Fruit fly (Drosophila melanogaster) whole organism, embryonic: Measurements from ENCODE around the gene CG4004.
A peak's percentile ranks its signal among the peaks of the same experiment; 100 is the strongest.

Source experiments
- Atf-2 ChIP-seq: fragments of 200-800 bp; sonication (Bioruptor generic); optimal IDR thresholded peaks from 2 replicates; lab custom pipeline; 2016; ENCODE audit warnings: missing biosample characterization, missing genetic modification characterization
- Awh ChIP-seq: fragments of 200-800 bp; sonication (Bioruptor generic); IDR thresholded peaks from 2 replicates; pipeline ENCODE4, ENCODE4 v1.3.6; 2022; ENCODE audit warnings: missing biosample characterization, missing genetic modification characterization
- CG10209 ChIP-seq: fragments of 200-800 bp; sonication (Bioruptor generic); optimal IDR thresholded peaks from 3 replicates; lab custom pipeline; 2017; ENCODE audit warnings: missing biosample characterization, mild to moderate bottlenecking, missing genetic modification characterization, missing genetic modification reagents
- CG10366 ChIP-seq: fragments of 200-800 bp; sonication (Bioruptor generic); IDR thresholded peaks from 2 replicates; pipeline ENCODE4 v1.3.6; 2022; ENCODE audit warnings: missing biosample characterization, missing genetic modification characterization
- CG1233 ChIP-seq: fragments of 200-800 bp; sonication (Bioruptor generic); optimal IDR thresholded peaks from 4 replicates; lab custom pipeline; 2018; ENCODE audit warnings: missing biosample characterization, mild to moderate bottlenecking, missing genetic modification characterization
- CG13424 ChIP-seq: fragments of 200-800 bp; sonication (Bioruptor generic); optimal IDR thresholded peaks from 2 replicates; lab custom pipeline; 2019; ENCODE audit warnings: missing biosample characterization, mild to moderate bottlenecking, missing genetic modification characterization, moderate library complexity
- CG15269 ChIP-seq: fragments of 200-800 bp; sonication (Bioruptor generic); optimal IDR thresholded peaks from 2 replicates; lab custom pipeline; 2018; ENCODE audit warnings: missing biosample characterization, mild to moderate bottlenecking, missing genetic modification characterization, moderate library complexity
- CG15514 ChIP-seq: fragments of 200-800 bp; sonication (Bioruptor generic); optimal IDR thresholded peaks from 3 replicates; lab custom pipeline; 2017; ENCODE audit warnings: missing biosample characterization, missing genetic modification characterization, mild to moderate bottlenecking, moderate library complexity, missing genetic modification reagents
- CG1602 ChIP-seq: fragments of 200-800 bp; sonication (Bioruptor generic); optimal IDR thresholded peaks from 3 replicates; lab custom pipeline; 2016; ENCODE audit warnings: missing biosample characterization, missing genetic modification characterization
- CG16813 ChIP-seq: fragments of 200-800 bp; sonication (Bioruptor generic); IDR thresholded peaks from 3 replicates; pipeline ENCODE4 v1.3.6; 2022; ENCODE audit warnings: missing biosample characterization, missing genetic modification characterization; ENCODE audit not compliant: partially characterized antibody
- CG16815 ChIP-seq: fragments of 200-800 bp; sonication (Bioruptor generic); optimal IDR thresholded peaks from 3 replicates; lab custom pipeline; 2017; ENCODE audit warnings: missing biosample characterization, mild to moderate bottlenecking, missing genetic modification characterization
- CG17612 ChIP-seq: fragments of 200-800 bp; sonication (Bioruptor generic); IDR thresholded peaks from 2 replicates; pipeline ENCODE4 v1.3.6; 2022; ENCODE audit warnings: missing biosample characterization, missing genetic modification characterization
- CG18011 ChIP-seq: fragments of 200-800 bp; sonication (Bioruptor generic); optimal IDR thresholded peaks from 2 replicates; lab custom pipeline; 2017; ENCODE audit warnings: missing biosample characterization, missing genetic modification characterization, mild to moderate bottlenecking, moderate library complexity, missing genotype
- CG18619 ChIP-seq: fragments of 200-800 bp; sonication (Bioruptor generic); optimal IDR thresholded peaks from 3 replicates; lab custom pipeline; 2017; ENCODE audit warnings: missing biosample characterization, mild to moderate bottlenecking, missing genetic modification characterization
- CG30020 ChIP-seq: fragments of 200-800 bp; optimal IDR thresholded peaks from 2 replicates; lab custom pipeline; 2019; ENCODE audit warnings: missing biosample characterization, mild to moderate bottlenecking, missing genetic modification characterization, moderate library complexity
- CG30403 ChIP-seq: fragments of 200-800 bp; sonication (Bioruptor generic); optimal IDR thresholded peaks from 3 replicates; lab custom pipeline; 2016; ENCODE audit warnings: missing biosample characterization, missing genetic modification characterization
- CG31224 ChIP-seq: fragments of 200-800 bp; sonication (Bioruptor generic); IDR thresholded peaks from 2 replicates; pipeline ENCODE4 v1.3.6; 2022; ENCODE audit warnings: missing biosample characterization, missing genetic modification characterization
- CG4854 ChIP-seq: fragments of 200-800 bp; sonication (Bioruptor generic); optimal IDR thresholded peaks from 2 replicates; lab custom pipeline; 2016; ENCODE audit warnings: missing biosample characterization, missing genetic modification characterization, inconsistent platforms
- CG7963 ChIP-seq: fragments of 200-800 bp; sonication (Bioruptor generic); IDR thresholded peaks from 3 replicates; pipeline ENCODE4 v1.3.6; 2022; ENCODE audit warnings: missing biosample characterization, missing genetic modification characterization; ENCODE audit not compliant: partially characterized antibody
- CG8089 ChIP-seq: fragments of 200-800 bp; sonication (Bioruptor generic); optimal IDR thresholded peaks from 3 replicates; lab custom pipeline; 2016; ENCODE audit warnings: missing biosample characterization, missing genetic modification characterization
- CG8388 ChIP-seq: fragments of 200-800 bp; sonication (Bioruptor generic); optimal IDR thresholded peaks from 2 replicates; lab custom pipeline; 2019; ENCODE audit warnings: missing biosample characterization, mild to moderate bottlenecking, missing genetic modification characterization, moderate library complexity
- CG8924 ChIP-seq: fragments of 200-800 bp; optimal IDR thresholded peaks from 3 replicates; lab custom pipeline; 2019; ENCODE audit warnings: missing biosample characterization, mild to moderate bottlenecking, missing genetic modification characterization, moderate library complexity
- CG9932 ChIP-seq: fragments of 200-800 bp; sonication (Bioruptor generic); IDR thresholded peaks from 2 replicates; pipeline ENCODE4 v1.3.6; 2022; ENCODE audit warnings: missing biosample characterization, missing genetic modification characterization
- Elba2 ChIP-seq: fragments of 200-800 bp; sonication (Bioruptor generic); optimal IDR thresholded peaks from 3 replicates; lab custom pipeline; 2016; ENCODE audit warnings: missing biosample characterization, missing genetic modification characterization
- NFAT ChIP-seq: fragments of 200-800 bp; sonication (Bioruptor generic); IDR thresholded peaks from 2 replicates; pipeline ENCODE4 v1.3.6; 2022; ENCODE audit warnings: missing biosample characterization, missing genetic modification characterization
- Nf-YB ChIP-seq: fragments of 200-800 bp; sonication (Bioruptor generic); optimal IDR thresholded peaks from 3 replicates; lab custom pipeline; 2019; ENCODE audit warnings: missing biosample characterization, mild to moderate bottlenecking, missing genetic modification characterization, moderate library complexity
- Usf ChIP-seq: fragments of 200-800 bp; sonication (Bioruptor generic); optimal IDR thresholded peaks from 2 replicates; lab custom pipeline; 2017; ENCODE audit warnings: missing genotype, missing biosample characterization, missing genetic modification characterization
- br ChIP-seq: fragments of >200 bp; optimal IDR thresholded peaks from 2 replicates; lab custom pipeline; 2017
- crp ChIP-seq, 2 experiments: fragments of 200-800 bp; sonication (Bioruptor generic); optimal IDR thresholded peaks; 2 replicates in 1 of 2; 3 replicates in 1 of 2; lab custom pipeline; 2017; ENCODE audit warnings: missing biosample characterization in 2 of 2, missing genetic modification characterization in 2 of 2, mild to moderate bottlenecking in 1 of 2, moderate library complexity in 1 of 2
- dpn ChIP-seq, 2 experiments: fragments of 200-800 bp; sonication (Bioruptor generic); optimal IDR thresholded peaks; 3 replicates each; lab custom pipeline; 2016; ENCODE audit warnings: missing biosample characterization in 2 of 2, missing genetic modification characterization in 2 of 2
- eyg ChIP-seq: fragments of 200-800 bp; sonication (Bioruptor generic); optimal IDR thresholded peaks from 3 replicates; lab custom pipeline; 2016; ENCODE audit warnings: missing biosample characterization, missing genetic modification characterization
- fru ChIP-seq: fragments of >200 bp; optimal IDR thresholded peaks from 2 replicates; lab custom pipeline; 2017
- hth ChIP-seq: fragments of >200 bp; optimal IDR thresholded peaks from 2 replicates; lab custom pipeline; 2017; ENCODE audit warnings: inconsistent platforms
- ind ChIP-seq: fragments of 200-800 bp; sonication (Bioruptor generic); optimal IDR thresholded peaks from 3 replicates; lab custom pipeline; 2016; ENCODE audit warnings: missing biosample characterization, missing genetic modification characterization
- jumu ChIP-seq: fragments of 200-800 bp; sonication (Bioruptor generic); optimal IDR thresholded peaks from 3 replicates; lab custom pipeline; 2016; ENCODE audit warnings: missing biosample characterization, missing genetic modification characterization
- kah ChIP-seq: fragments of 200-800 bp; sonication (Bioruptor generic); optimal IDR thresholded peaks from 2 replicates; lab custom pipeline; 2018; ENCODE audit warnings: missing biosample characterization, mild to moderate bottlenecking, missing genetic modification characterization
- klu ChIP-seq: fragments of 200-800 bp; sonication (Bioruptor generic); IDR thresholded peaks from 2 replicates; pipeline ENCODE4 v1.3.6; 2022; ENCODE audit warnings: missing biosample characterization, missing genetic modification characterization
- knrl ChIP-seq: fragments of 200-800 bp; sonication (Bioruptor generic); IDR thresholded peaks from 3 replicates; pipeline ENCODE4 v1.3.6; 2022; ENCODE audit warnings: missing biosample characterization, missing genetic modification characterization; ENCODE audit not compliant: partially characterized antibody
- lilli ChIP-seq: fragments of 200-800 bp; sonication (Bioruptor generic); optimal IDR thresholded peaks from 3 replicates; lab custom pipeline; 2016; ENCODE audit warnings: missing biosample characterization, missing genetic modification characterization
- odd ChIP-seq: fragments of 200-800 bp; sonication (Bioruptor generic); optimal IDR thresholded peaks from 2 replicates; lab custom pipeline; 2017; ENCODE audit warnings: missing biosample characterization, mild to moderate bottlenecking, missing genetic modification characterization
- pfk ChIP-seq: fragments of 200-800 bp; sonication (Bioruptor generic); optimal IDR thresholded peaks from 2 replicates; lab custom pipeline; 2018; ENCODE audit warnings: missing biosample characterization, mild to moderate bottlenecking, missing genetic modification characterization, moderate library complexity
- sd ChIP-seq: fragments of 200-800 bp; sonication (Bioruptor generic); optimal IDR thresholded peaks from 3 replicates; lab custom pipeline; 2018; ENCODE audit warnings: missing biosample characterization, mild to moderate bottlenecking, missing genetic modification characterization, moderate library complexity
- seq ChIP-seq: fragments of 200-800 bp; sonication (Bioruptor generic); IDR thresholded peaks from 2 replicates; pipeline ENCODE4 v1.3.6; 2022; ENCODE audit warnings: missing biosample characterization, missing genetic modification characterization
- shn ChIP-seq: fragments of 200-800 bp; sonication (Bioruptor generic); optimal IDR thresholded peaks from 3 replicates; lab custom pipeline; 2016; ENCODE audit warnings: missing biosample characterization, missing genetic modification characterization
- sob ChIP-seq: fragments of 200-800 bp; sonication (Bioruptor generic); IDR thresholded peaks from 2 replicates; pipeline ENCODE4 v1.3.6; 2022; ENCODE audit warnings: missing biosample characterization, missing genetic modification characterization
- toy ChIP-seq: fragments of 200-800 bp; sonication (Bioruptor generic); IDR thresholded peaks from 2 replicates; pipeline ENCODE4 v1.3.6; 2022; ENCODE audit warnings: missing biosample characterization, missing genetic modification characterization
- usp ChIP-seq: fragments of >200 bp; optimal IDR thresholded peaks from 2 replicates; lab custom pipeline; 2017; ENCODE audit warnings: missing biosample characterization, missing genetic modification characterization
- wek ChIP-seq: fragments of 200-800 bp; sonication (Bioruptor generic); optimal IDR thresholded peaks from 3 replicates; lab custom pipeline; 2018; ENCODE audit warnings: missing biosample characterization, mild to moderate bottlenecking, missing genetic modification characterization, moderate library complexity
- yki ChIP-seq: fragments of >200 bp; optimal IDR thresholded peaks from 3 replicates; lab custom pipeline; 2018

The CG4004 gene

DNA sequence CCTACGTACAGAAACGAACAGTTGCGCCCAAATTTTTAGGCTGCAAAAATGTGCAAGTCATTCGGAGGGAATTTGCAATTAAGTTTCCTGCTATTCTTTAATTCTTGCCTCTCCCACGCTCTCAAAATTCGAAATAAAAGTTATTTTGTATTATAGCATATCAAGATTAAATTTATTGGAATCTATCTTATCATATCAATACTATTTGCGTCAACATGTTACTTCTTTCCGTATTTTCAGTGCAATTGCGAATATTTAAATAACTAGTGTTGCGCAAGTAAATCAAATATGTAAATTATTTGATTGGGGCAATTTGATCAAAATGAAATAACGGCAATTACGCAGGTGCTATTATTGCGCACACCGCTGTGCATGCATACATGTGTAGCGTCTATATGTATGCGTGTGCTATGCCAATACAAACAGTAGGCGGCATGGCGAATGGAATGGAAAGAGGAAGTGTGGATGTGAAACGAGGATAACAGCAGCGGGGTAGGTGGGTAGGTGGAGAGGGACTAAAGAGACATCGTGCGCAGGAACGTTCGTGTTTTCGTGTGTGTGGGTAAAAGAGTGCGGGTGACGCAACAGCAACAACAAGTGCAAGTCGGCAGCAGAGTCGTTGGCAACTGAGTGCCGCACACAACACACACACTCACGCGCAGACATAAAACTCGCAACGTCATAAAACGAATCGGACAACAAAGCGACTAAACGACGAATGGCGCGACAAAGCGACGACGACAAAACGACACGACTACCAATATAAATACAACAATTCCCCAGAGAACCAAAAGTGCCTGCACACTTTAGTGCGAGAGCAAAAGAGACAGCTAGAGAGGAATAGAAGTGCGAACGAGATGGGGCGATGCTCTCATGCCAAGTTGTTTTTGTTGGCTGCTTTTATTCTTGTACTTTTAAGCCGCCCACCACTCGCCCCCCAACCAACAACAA is 8.3 kb upstream of the CG4004 start (continued):
- TF ChIP-seq br (lab: Kevin White, UChicago) (no peak), odd (peak; percentile 93), sd (tag; lab: Kevin White, UChicago) (peak; percentile 64), kah (GFP tag; lab: Kevin White, UChicago) (peak; percentile 83), wek (peak; percentile 65), CG7963 (GFP tag; lab: Robert Waterston, UW) (no peak), CG10209 (GFP tag; lab: Kevin White, UChicago) (peak; percentile 90), CG1602 (GFP tag; lab: Kevin White, UChicago) (peak; percentile 93), CG18619 (GFP tag; lab: Kevin White, UChicago) (peak; percentile 96), Awh (GFP tag; lab: Robert Waterston, UW) (peak; percentile 58; the same call in 1 of the 2 replicates), knrl (no peak), CG8388 (GFP tag; lab: Kevin White, UChicago) (peak; percentile 92), NFAT (GFP tag; lab: Robert Waterston, UW) (peak; percentile 53; the same call in 1 of the 2 replicates), eyg (GFP tag; lab: Kevin White, UChicago) (peak; percentile 82), shn (GFP tag; lab: Kevin White, UChicago) (peak; percentile 81), CG10366 (GFP tag; lab: Robert Waterston, UW) (0 out of 2 replicates have a peak, but pooled peaks have one; percentile 74), CG16813 (GFP tag; lab: Robert Waterston, UW) (no peak), CG8924 (tag; lab: Kevin White, UChicago) (peak; percentile 95), CG31224 (GFP tag; lab: Robert Waterston, UW) (peak; percentile 59; the same call in 1 of the 2 replicates), seq (GFP tag; lab: Robert Waterston, UW) (peak; percentile 81), CG16815 (GFP tag; lab: Kevin White, UChicago) (peak; percentile 98), crp (GFP tag; optimal IDR thresholded peaks at IDR 0.05; lab: Kevin White, UChicago) (peak in 1 of 2 experiments; percentile 66), CG1233 (peak; percentile 96), CG13424 (peak; percentile 97), yki (lab: Kevin White, UChicago) (peak; percentile 71), lilli (GFP tag; lab: Kevin White, UChicago) (peak; percentile 94), CG30020 (peak; percentile 79), toy (GFP tag; lab: Robert Waterston, UW) (no peak), Usf (GFP tag; lab: Kevin White, UChicago) (peak; percentile 97), ind (GFP tag; lab: Kevin White, UChicago) (peak; percentile 93), CG18011 (GFP tag; lab: Kevin White, UChicago) (peak; percentile 84), pfk (GFP tag; lab: Kevin White, UChicago) (peak; percentile 38), hth (lab: Kevin White, UChicago) (no peak), Elba2 (GFP tag; lab: Kevin White, UChicago) (peak; percentile 38), Nf-YB (GFP tag; lab: Kevin White, UChicago) (peak; percentile 82), Atf-2 (peak; percentile 92), CG9932 (GFP tag; lab: Robert Waterston, UW) (peak; percentile 79), CG30403 (GFP tag; lab: Kevin White, UChicago) (peak; percentile 97), dpn (GFP tag; optimal IDR thresholded peaks at IDR 0.05; lab: Kevin White, UChicago) (peak; percentile 93 to 95), klu (GFP tag; lab: Robert Waterston, UW) (no peak; the same call in none of the 2 replicates), CG15514 (GFP tag; lab: Kevin White, UChicago) (peak; percentile 56), CG4854 (GFP tag; lab: Kevin White, UChicago) (peak; percentile 91), CG8089 (peak; percentile 90), fru (lab: Kevin White, UChicago) (no peak), sob (GFP tag; lab: Robert Waterston, UW) (peak; percentile 54), usp (no peak), CG17612 (peak; percentile 51; the same call in 1 of the 2 replicates), jumu (peak; percentile 87), CG15269 (tag; lab: Kevin White, UChicago) (peak; percentile 94)
